Fruit fly (Drosophila melanogaster) whole organism, embryonic: Measurements from ENCODE around the gene CG8119.

Source experiments
- CG1647 ChIP-seq: fragments of 200-800 bp; sonication (Bioruptor generic); optimal IDR thresholded peaks from 3 replicates; lab custom pipeline; 2016; ENCODE audit warnings: missing biosample characterization, missing genetic modification characterization
- Doc3 ChIP-seq: fragments of 200-800 bp; sonication (Bioruptor generic); IDR thresholded peaks from 3 replicates; pipeline ENCODE4 v1.3.6; 2022; ENCODE audit warnings: missing biosample characterization, missing genetic modification characterization; ENCODE audit not compliant: partially characterized antibody
- E2f2 ChIP-seq: fragments of 200-800 bp; sonication (Bioruptor generic); IDR thresholded peaks from 2 replicates; pipeline ENCODE4 v1.3.6; 2022; ENCODE audit warnings: missing biosample characterization, missing genetic modification characterization
- bigmax ChIP-seq: fragments of 200-800 bp; sonication (Bioruptor generic); optimal IDR thresholded peaks from 2 replicates; lab custom pipeline; 2018; ENCODE audit warnings: missing biosample characterization, mild to moderate bottlenecking, missing genetic modification characterization
- ci ChIP-seq: fragments of 200-800 bp; sonication (Bioruptor generic); IDR thresholded peaks from 3 replicates; pipeline ENCODE4 v1.3.6; 2022; ENCODE audit warnings: missing biosample characterization, missing genetic modification characterization
- kni ChIP-seq: fragments of 200-800 bp; sonication (Bioruptor generic); optimal IDR thresholded peaks from 3 replicates; lab custom pipeline; 2017; ENCODE audit warnings: mild to moderate bottlenecking, missing biosample characterization, missing genetic modification reagents, missing genetic modification characterization
- maf-S ChIP-seq: fragments of 200-800 bp; sonication (Bioruptor generic); optimal IDR thresholded peaks from 2 replicates; lab custom pipeline; 2016; ENCODE audit warnings: missing biosample characterization, missing genetic modification characterization
- pan ChIP-seq, 4 experiments: fragments of >200 bp in 3 of 4; fragments of 200-800 bp in 1 of 4; sonication (Bioruptor generic) in 1 of 4; optimal IDR thresholded peaks in 3 of 4; IDR thresholded peaks in 1 of 4; 2 replicates each; pipeline versions ENCODE4 v1.3.6 to Lab custom; 2017 to 2022; ENCODE audit warnings: missing biosample characterization in 2 of 4, missing genetic modification characterization in 2 of 4, mixed read lengths in 1 of 4
- salm ChIP-seq: fragments of 200-800 bp; sonication (Bioruptor generic); optimal IDR thresholded peaks from 2 replicates; lab custom pipeline; 2018; ENCODE audit warnings: missing biosample characterization, mild to moderate bottlenecking, missing genetic modification characterization
- sob ChIP-seq: fragments of 200-800 bp; sonication (Bioruptor generic); IDR thresholded peaks from 2 replicates; pipeline ENCODE4 v1.3.6; 2022; ENCODE audit warnings: missing biosample characterization, missing genetic modification characterization

DNA sequence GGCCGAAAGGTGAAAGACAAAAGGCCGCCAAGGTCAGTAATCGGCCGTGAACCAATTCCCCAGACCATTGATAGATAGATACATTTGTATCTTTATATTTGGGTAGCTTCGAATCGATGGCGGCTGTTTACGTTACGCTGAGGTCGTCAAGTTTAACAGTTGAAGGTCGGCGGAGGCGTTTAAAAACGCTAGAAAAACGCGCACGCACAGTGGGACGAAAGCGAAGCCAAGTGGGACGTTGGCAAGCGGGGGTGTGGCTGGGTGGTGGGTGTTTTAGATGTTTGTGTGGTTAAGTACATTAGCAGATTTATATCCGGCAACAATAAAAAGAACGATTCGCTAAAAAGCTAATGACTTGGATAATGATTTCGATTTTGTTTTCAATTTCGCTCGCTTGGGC is 19.2 kb upstream of the CG8119 start:
- TF ChIP-seq kni (no peak), CG1647 (GFP tag; lab: Kevin White, UChicago) (no peak), sob (GFP tag; lab: Robert Waterston, UW) (no peak), E2f2 (GFP tag; lab: Robert Waterston, UW) (no peak), pan (optimal IDR thresholded peaks at IDR 0.05; lab: Kevin White, UChicago) (no peak), pan (GFP tag; optimal IDR thresholded peaks at IDR 0.05 in 1 of 2, IDR thresholded peaks at IDR 0.05 in 1 of 2) (no peak), Doc3 (GFP tag; lab: Robert Waterston, UW) (no peak), maf-S (GFP tag; lab: Kevin White, UChicago) (no peak), ci (no peak), bigmax (GFP tag; lab: Kevin White, UChicago) (no peak), salm (tag; lab: Kevin White, UChicago) (no peak)
